Fruit fly (Drosophila melanogaster) whole organism, embryonic: ENCODE data around the gene CG5180.
A peak's percentile ranks its signal among the peaks of the same experiment; 100 is the strongest.

Source experiments
- Atf6 ChIP-seq: fragments of 200-800 bp; sonication (Bioruptor generic); IDR thresholded peaks from 2 replicates; pipeline ENCODE4 v1.3.6; 2022; ENCODE audit warnings: missing biosample characterization, missing genetic modification characterization
- BEAF-32 ChIP-seq: fragments of 200-800 bp; sonication (Bioruptor generic); optimal IDR thresholded peaks from 3 replicates; lab custom pipeline; 2017; ENCODE audit warnings: missing biosample characterization, missing genetic modification characterization, mild to moderate bottlenecking, moderate library complexity, missing genetic modification reagents
- Bgb ChIP-seq: fragments of 200-800 bp; sonication (Bioruptor generic); IDR thresholded peaks from 2 replicates; pipeline ENCODE4 v1.3.6; 2022; ENCODE audit warnings: missing biosample characterization, missing genetic modification characterization; ENCODE audit not compliant: partially characterized antibody
- CG12391 ChIP-seq: fragments of 200-800 bp; sonication (Bioruptor generic); optimal IDR thresholded peaks from 3 replicates; lab custom pipeline; 2018; ENCODE audit warnings: missing biosample characterization, mild to moderate bottlenecking, missing genetic modification characterization, moderate library complexity
- CG13287 ChIP-seq: fragments of 200-800 bp; sonication (Bioruptor generic); IDR thresholded peaks from 2 replicates; pipeline ENCODE4 v1.3.6; 2022; ENCODE audit warnings: missing biosample characterization, missing genetic modification characterization; ENCODE audit not compliant: partially characterized antibody
- CG14050 ChIP-seq: fragments of 200-800 bp; sonication (Bioruptor generic); IDR thresholded peaks from 3 replicates; pipeline ENCODE4 v1.3.6; 2022; ENCODE audit warnings: missing biosample characterization, missing genetic modification characterization
- CG14860 ChIP-seq: fragments of 200-800 bp; sonication (Bioruptor generic); IDR thresholded peaks from 3 replicates; pipeline ENCODE4 v1.3.6; 2022; ENCODE audit warnings: missing biosample characterization, missing genetic modification characterization; ENCODE audit not compliant: partially characterized antibody
- CG17385 ChIP-seq: fragments of 200-800 bp; sonication (Bioruptor generic); optimal IDR thresholded peaks from 3 replicates; lab custom pipeline; 2018; ENCODE audit warnings: missing biosample characterization, mild to moderate bottlenecking, missing genetic modification characterization
- CG17912 ChIP-seq: fragments of 200-800 bp; sonication (Bioruptor generic); optimal IDR thresholded peaks from 2 replicates; lab custom pipeline; 2018; ENCODE audit warnings: missing biosample characterization, mild to moderate bottlenecking, missing genetic modification characterization
- CG1792 ChIP-seq: fragments of 200-800 bp; sonication (Bioruptor generic); optimal IDR thresholded peaks from 2 replicates; lab custom pipeline; 2016; ENCODE audit warnings: missing biosample characterization, missing genetic modification characterization
- CG32532 ChIP-seq: fragments of 200-800 bp; sonication (Bioruptor generic); IDR thresholded peaks from 2 replicates; pipeline ENCODE4 v1.3.6; 2022; ENCODE audit warnings: missing biosample characterization, missing genetic modification characterization
- CG3847 ChIP-seq: fragments of 200-800 bp; sonication (Bioruptor generic); IDR thresholded peaks from 2 replicates; pipeline ENCODE4 v1.3.6; 2022; ENCODE audit warnings: missing biosample characterization, missing genetic modification characterization
- CG4617 ChIP-seq: fragments of 200-800 bp; sonication (Bioruptor generic); optimal IDR thresholded peaks from 3 replicates; lab custom pipeline; 2016; ENCODE audit warnings: missing biosample characterization, missing genetic modification characterization, borderline replicate concordance
- CG9817 ChIP-seq: fragments of 200-800 bp; sonication (Bioruptor generic); optimal IDR thresholded peaks from 2 replicates; lab custom pipeline; 2018; ENCODE audit warnings: missing biosample characterization, mild to moderate bottlenecking, missing genetic modification characterization, moderate library complexity
- Chrac-16 ChIP-seq: fragments of 200-800 bp; sonication (Bioruptor generic); optimal IDR thresholded peaks from 3 replicates; lab custom pipeline; 2016; ENCODE audit warnings: missing biosample characterization, missing genetic modification characterization
- D19B ChIP-seq: fragments of 200-800 bp; sonication (Bioruptor generic); optimal IDR thresholded peaks from 2 replicates; lab custom pipeline; 2017; ENCODE audit warnings: missing biosample characterization, mild to moderate bottlenecking, missing genetic modification characterization
- Dfd ChIP-seq, 2 experiments: fragments of >200 bp; optimal IDR thresholded peaks; 2 replicates each; lab custom pipeline; 2017; ENCODE audit warnings: missing biosample characterization in 2 of 2, missing genetic modification characterization in 2 of 2
- ERR ChIP-seq: fragments of 200-800 bp; sonication (Bioruptor generic); optimal IDR thresholded peaks from 2 replicates; lab custom pipeline; 2016; ENCODE audit warnings: missing biosample characterization, missing genetic modification characterization
- Ets65A ChIP-seq: fragments of 200-800 bp; sonication (Bioruptor generic); peaks from one replicate; lab custom pipeline; 2016; ENCODE audit warnings: missing biosample characterization, missing genetic modification characterization
- Fer2 ChIP-seq: fragments of 200-800 bp; sonication (Bioruptor generic); optimal IDR thresholded peaks from 2 replicates; lab custom pipeline; 2018; ENCODE audit warnings: missing biosample characterization, mild to moderate bottlenecking, missing genetic modification characterization, moderate library complexity
- HLH54F ChIP-seq: fragments of 200-800 bp; sonication (Bioruptor generic); optimal IDR thresholded peaks from 3 replicates; lab custom pipeline; 2016; ENCODE audit warnings: missing biosample characterization, missing genetic modification characterization
- HmgZ ChIP-seq: fragments of 200-800 bp; sonication (Bioruptor generic); optimal IDR thresholded peaks from 2 replicates; lab custom pipeline; 2018; ENCODE audit warnings: missing biosample characterization, mild to moderate bottlenecking, missing genetic modification characterization
- Hsf ChIP-seq: fragments of 200-800 bp; sonication (Bioruptor generic); optimal IDR thresholded peaks from 3 replicates; lab custom pipeline; 2016; ENCODE audit warnings: missing biosample characterization, missing genetic modification characterization
- Jarid2 ChIP-seq: fragments of 200-800 bp; sonication (Bioruptor generic); optimal IDR thresholded peaks from 3 replicates; lab custom pipeline; 2017; ENCODE audit warnings: mild to moderate bottlenecking, missing biosample characterization, missing genetic modification reagents, missing genetic modification characterization
- MBD-R2 ChIP-seq: fragments of 200-800 bp; sonication (Bioruptor generic); IDR thresholded peaks from 2 replicates; pipeline ENCODE4 v1.3.6; 2022; ENCODE audit warnings: missing biosample characterization, missing genetic modification characterization
- Mad ChIP-seq: fragments of 200-800 bp; sonication (Bioruptor generic); optimal IDR thresholded peaks from 2 replicates; lab custom pipeline; 2016; ENCODE audit warnings: missing biosample characterization, missing genetic modification characterization
- NK7.1 ChIP-seq: fragments of 200-800 bp; sonication (Bioruptor generic); optimal IDR thresholded peaks from 3 replicates; lab custom pipeline; 2016; ENCODE audit warnings: missing biosample characterization, missing genetic modification characterization
- Scr ChIP-seq: fragments of 200-800 bp; sonication (Bioruptor generic); IDR thresholded peaks from 2 replicates; pipeline ENCODE4 v1.3.6; 2022; ENCODE audit warnings: missing biosample characterization, missing genetic modification characterization; ENCODE audit not compliant: partially characterized antibody
- Stat92E ChIP-seq, 3 experiments: fragments of >200 bp in 2 of 3; fragments of 200-800 bp in 1 of 3; sonication (Bioruptor generic) in 1 of 3; optimal IDR thresholded peaks; 2 replicates each; lab custom pipeline; 2017 to 2019; ENCODE audit warnings: missing biosample characterization in 3 of 3, missing genetic modification characterization in 3 of 3, mild to moderate bottlenecking in 1 of 3, moderate library complexity in 1 of 3
- Xbp1 ChIP-seq: fragments of 200-800 bp; sonication (Bioruptor generic); optimal IDR thresholded peaks from 3 replicates; lab custom pipeline; 2016; ENCODE audit warnings: missing biosample characterization, mild to moderate bottlenecking, missing genetic modification characterization
- Xrp1 ChIP-seq: fragments of 200-800 bp; sonication (Bioruptor generic); IDR thresholded peaks from 2 replicates; pipeline ENCODE4 v1.3.6; 2022; ENCODE audit warnings: missing biosample characterization, missing genetic modification characterization
- YL-1 ChIP-seq: fragments of 200-800 bp; sonication (Bioruptor generic); optimal IDR thresholded peaks from 3 replicates; lab custom pipeline; 2017; ENCODE audit warnings: missing biosample characterization, mild to moderate bottlenecking, missing genetic modification characterization
- bbx ChIP-seq: fragments of 200-800 bp; sonication (Bioruptor generic); IDR thresholded peaks from 2 replicates; pipeline ENCODE4 v1.3.6; 2022; ENCODE audit warnings: missing biosample characterization, missing genetic modification characterization; ENCODE audit not compliant: partially characterized antibody
- bsh ChIP-seq, 2 experiments: fragments of 200-800 bp; sonication (Bioruptor generic); optimal IDR thresholded peaks; 2 replicates each; lab custom pipeline; 2017 to 2018; ENCODE audit warnings: mild to moderate bottlenecking in 2 of 2, missing biosample characterization in 2 of 2, missing genetic modification characterization in 2 of 2, moderate library complexity in 1 of 2
- corto ChIP-seq: fragments of 200-800 bp; sonication (Bioruptor generic); optimal IDR thresholded peaks from 2 replicates; lab custom pipeline; 2016; ENCODE audit warnings: missing biosample characterization, mild to moderate bottlenecking, missing genetic modification characterization, moderate library complexity
- esg ChIP-seq: fragments of 200-800 bp; sonication (Bioruptor generic); conservative IDR thresholded peaks from 2 replicates; pipeline ENCODE4 v1.3.6; 2022; ENCODE audit warnings: missing biosample characterization, missing genetic modification characterization
- gfzf ChIP-seq: fragments of 200-800 bp; sonication (Bioruptor generic); optimal IDR thresholded peaks from 2 replicates; lab custom pipeline; 2016; ENCODE audit warnings: missing biosample characterization, mild to moderate bottlenecking, missing genetic modification characterization, moderate library complexity
- h ChIP-seq: fragments of >200 bp; optimal IDR thresholded peaks from 2 replicates; lab custom pipeline; 2017
- hb ChIP-seq: fragments of 200-800 bp; sonication (Bioruptor generic); IDR thresholded peaks from 3 replicates; pipeline ENCODE4 v1.3.6; 2022; ENCODE audit warnings: missing biosample characterization, missing genetic modification characterization; ENCODE audit not compliant: partially characterized antibody
- her ChIP-seq: fragments of 200-800 bp; sonication (Bioruptor generic); optimal IDR thresholded peaks from 2 replicates; lab custom pipeline; 2016; ENCODE audit warnings: missing biosample characterization, missing genetic modification characterization
- mirr ChIP-seq: fragments of 200-800 bp; sonication (Bioruptor generic); optimal IDR thresholded peaks from 3 replicates; lab custom pipeline; 2018; ENCODE audit warnings: missing biosample characterization, mild to moderate bottlenecking, missing genetic modification characterization
- p53 ChIP-seq: fragments of 200-800 bp; sonication (Bioruptor generic); optimal IDR thresholded peaks from 2 replicates; lab custom pipeline; 2016; ENCODE audit warnings: missing biosample characterization, missing genetic modification characterization
- pho ChIP-seq: fragments of 200-800 bp; sonication (Bioruptor generic); optimal IDR thresholded peaks from 2 replicates; lab custom pipeline; 2016; ENCODE audit warnings: missing biosample characterization, missing genetic modification characterization
- row ChIP-seq: fragments of 200-800 bp; sonication (Bioruptor generic); IDR thresholded peaks from 3 replicates; pipeline ENCODE4 v1.3.6; 2022; ENCODE audit warnings: missing biosample characterization, missing genetic modification characterization
- sd ChIP-seq: fragments of 200-800 bp; sonication (Bioruptor generic); optimal IDR thresholded peaks from 3 replicates; lab custom pipeline; 2018; ENCODE audit warnings: missing biosample characterization, mild to moderate bottlenecking, missing genetic modification characterization, moderate library complexity
- wdn ChIP-seq: fragments of 200-800 bp; sonication (Bioruptor generic); IDR thresholded peaks from 2 replicates; pipeline ENCODE4 v1.3.6; 2022; ENCODE audit warnings: missing biosample characterization, missing genetic modification characterization
- yki ChIP-seq: fragments of >200 bp; optimal IDR thresholded peaks from 3 replicates; lab custom pipeline; 2018
- zen ChIP-seq: fragments of 200-800 bp; sonication (Bioruptor generic); optimal IDR thresholded peaks from 3 replicates; lab custom pipeline; 2018; ENCODE audit warnings: missing biosample characterization, mild to moderate bottlenecking, missing genetic modification characterization, moderate library complexity

Gene CG5180

DNA sequence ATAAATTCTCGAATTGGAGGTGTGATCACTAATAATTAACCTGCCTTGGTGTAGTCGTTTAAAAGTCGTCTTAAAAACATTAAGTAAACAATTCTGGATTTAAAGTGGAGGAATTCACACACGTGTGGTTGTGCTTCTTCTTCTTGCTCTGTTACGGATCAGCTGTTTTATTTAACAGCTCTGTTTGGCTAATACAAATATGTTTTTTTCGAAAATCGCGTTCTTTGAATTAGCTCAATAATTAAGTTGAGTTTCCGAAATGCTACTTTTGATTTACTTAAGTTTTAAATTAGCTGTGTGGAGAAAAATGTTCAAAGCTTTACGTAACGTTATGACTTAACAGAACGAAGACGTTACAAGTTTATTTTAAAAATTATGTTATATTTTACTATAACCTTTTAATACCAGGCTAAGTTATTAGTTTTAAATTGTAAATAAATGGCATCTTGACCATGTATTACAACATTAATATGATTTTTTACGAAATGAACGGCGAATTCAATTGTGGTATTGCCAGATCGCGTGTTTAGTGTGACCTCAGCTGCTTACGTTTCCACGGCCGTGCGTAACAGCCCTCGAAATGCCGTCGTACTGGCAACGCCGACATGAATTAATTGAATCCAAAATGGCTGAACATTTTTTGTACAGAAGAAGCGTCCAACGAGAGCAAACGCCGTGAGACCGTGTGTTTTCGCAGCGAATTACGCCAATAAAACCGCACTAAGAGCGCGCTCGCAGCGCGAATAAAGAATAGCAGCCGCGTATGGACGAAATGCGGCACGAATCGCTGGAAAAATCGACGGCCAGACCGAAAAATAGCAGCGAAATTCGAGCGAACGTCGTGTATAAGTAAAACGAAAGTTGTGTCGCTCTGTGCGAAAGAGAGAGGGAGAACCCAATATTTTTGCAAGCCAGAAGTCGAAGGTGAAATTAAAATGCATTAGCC is 35.1 kb downstream of the CG5180 start, which contains the start of the genes Pus1 and bon (continued):
- TF ChIP-seq pho (GFP tag; lab: Kevin White, UChicago) (peak; percentile 31), Fer2 (tag; lab: Kevin White, UChicago) (no peak), h (no peak), CG4617 (peak; percentile 52), esg (no peak), corto (GFP tag; lab: Kevin White, UChicago) (no peak), HLH54F (peak; percentile 30), Xbp1 (peak; percentile 39), CG1792 (GFP tag; lab: Kevin White, UChicago) (peak; percentile 34), ERR (GFP tag; lab: Kevin White, UChicago) (no peak), CG3847 (peak; percentile 64), bsh (GFP tag; optimal IDR thresholded peaks at IDR 0.05; lab: Kevin White, UChicago) (peak; percentile 2 to 7), Jarid2 (GFP tag; lab: Kevin White, UChicago) (peak; percentile 49), Scr (GFP tag; lab: Robert Waterston, UW) (peak; percentile 39), CG14050 (GFP tag; lab: Robert Waterston, UW) (no peak), CG17912 (GFP tag; lab: Kevin White, UChicago) (peak; percentile 28), Chrac-16 (peak; percentile 16), CG9817 (tag; lab: Kevin White, UChicago) (no peak), Atf6 (GFP tag; lab: Robert Waterston, UW) (0 out of 2 replicates have a peak, but pooled peaks have one; percentile 10), CG13287 (GFP tag; lab: Robert Waterston, UW) (peak; percentile 39; the same call in 1 of the 2 replicates), bbx (GFP tag; lab: Robert Waterston, UW) (peak; percentile 23; the same call in 1 of the 2 replicates), Bgb (GFP tag; lab: Robert Waterston, UW) (peak; percentile 57), CG12391 (tag; lab: Kevin White, UChicago) (peak; percentile 23), CG14860 (GFP tag; lab: Robert Waterston, UW) (0 out of 3 replicates have a peak, but pooled peaks have one; percentile 7), yki (no peak), Ets65A (peak; percentile 51), mirr (GFP tag; lab: Kevin White, UChicago) (no peak), wdn (GFP tag; lab: Robert Waterston, UW) (no peak), sd (peak; percentile 68), NK7.1 (GFP tag; lab: Kevin White, UChicago) (no peak), zen (tag; lab: Kevin White, UChicago) (peak; percentile 74), gfzf (GFP tag; lab: Kevin White, UChicago) (peak; percentile 60), Mad (GFP tag; lab: Kevin White, UChicago) (peak; percentile 42), YL-1 (GFP tag; lab: Kevin White, UChicago) (peak; percentile 88), HmgZ (tag; lab: Kevin White, UChicago) (peak; percentile 29), CG32532 (GFP tag; lab: Robert Waterston, UW) (peak; percentile 37; the same call in 1 of the 2 replicates), hb (no peak), Hsf (GFP tag; lab: Kevin White, UChicago) (peak; percentile 43), Dfd (GFP tag; optimal IDR thresholded peaks at IDR 0.05; lab: Kevin White, UChicago) (no peak), MBD-R2 (GFP tag; lab: Robert Waterston, UW) (0 out of 2 replicates have a peak, but pooled peaks have one; percentile 34), p53 (GFP tag; lab: Kevin White, UChicago) (peak; percentile 5), D19B (GFP tag; lab: Kevin White, UChicago) (no peak), CG17385 (GFP tag; lab: Kevin White, UChicago) (peak; percentile 95), BEAF-32 (GFP tag; lab: Kevin White, UChicago) (peak; percentile 52), row (peak; percentile 38; the same call in 2 of the 3 replicates), Xrp1 (GFP tag; lab: Robert Waterston, UW) (no peak), Stat92E (GFP tag; optimal IDR thresholded peaks at IDR 0.05; lab: Kevin White, UChicago) (no peak), her (GFP tag; lab: Kevin White, UChicago) (no peak)
